Fruit fly (Drosophila melanogaster) whole organism, embryonic: ENCODE data around the gene CG9590.

Source experiments
- CG14667 ChIP-seq: fragments of 200-800 bp; sonication (Bioruptor generic); IDR thresholded peaks from 2 replicates; pipeline ENCODE4 v1.3.6; 2022; ENCODE audit warnings: missing biosample characterization, missing genetic modification characterization
- CG15269 ChIP-seq: fragments of 200-800 bp; sonication (Bioruptor generic); optimal IDR thresholded peaks from 2 replicates; lab custom pipeline; 2018; ENCODE audit warnings: missing biosample characterization, mild to moderate bottlenecking, missing genetic modification characterization, moderate library complexity
- CG16863 ChIP-seq: fragments of 200-800 bp; sonication (Bioruptor generic); optimal IDR thresholded peaks from 3 replicates; lab custom pipeline; 2016; ENCODE audit warnings: missing biosample characterization, missing genetic modification characterization
- CG2199 ChIP-seq: fragments of 200-800 bp; sonication (Bioruptor generic); IDR thresholded peaks from 3 replicates; pipeline ENCODE4 v1.3.6; 2022; ENCODE audit warnings: missing biosample characterization, missing genetic modification characterization
- CG30431 ChIP-seq: fragments of 200-800 bp; sonication (Bioruptor generic); optimal IDR thresholded peaks from 2 replicates; lab custom pipeline; 2017; ENCODE audit warnings: missing biosample characterization, missing genetic modification characterization
- CG3065 ChIP-seq: fragments of 200-800 bp; sonication (Bioruptor generic); optimal IDR thresholded peaks from 2 replicates; lab custom pipeline; 2016; ENCODE audit warnings: missing biosample characterization, missing genetic modification characterization
- CG3281 ChIP-seq: fragments of 200-800 bp; sonication (Bioruptor generic); optimal IDR thresholded peaks from 3 replicates; lab custom pipeline; 2017; ENCODE audit warnings: missing biosample characterization, mild to moderate bottlenecking, missing genetic modification characterization
- CG3847 ChIP-seq: fragments of 200-800 bp; sonication (Bioruptor generic); IDR thresholded peaks from 2 replicates; pipeline ENCODE4 v1.3.6; 2022; ENCODE audit warnings: missing biosample characterization, missing genetic modification characterization
- CG4360 ChIP-seq: fragments of 200-800 bp; sonication (Bioruptor generic); IDR thresholded peaks from 2 replicates; pipeline ENCODE4 v1.3.6; 2022; ENCODE audit warnings: missing biosample characterization, missing genetic modification characterization
- CG4404 ChIP-seq: fragments of 200-800 bp; sonication (Bioruptor generic); IDR thresholded peaks from 2 replicates; pipeline ENCODE4 v1.3.6; 2022; ENCODE audit warnings: missing biosample characterization, missing genetic modification characterization
- CG4730 ChIP-seq: fragments of 200-800 bp; sonication (Bioruptor generic); IDR thresholded peaks from 2 replicates; pipeline ENCODE4 v1.3.6; 2022; ENCODE audit warnings: missing biosample characterization, missing genetic modification characterization
- CG4854 ChIP-seq: fragments of 200-800 bp; sonication (Bioruptor generic); optimal IDR thresholded peaks from 2 replicates; lab custom pipeline; 2016; ENCODE audit warnings: missing biosample characterization, missing genetic modification characterization, inconsistent platforms
- CG7839 ChIP-seq: fragments of 200-800 bp; sonication (Bioruptor generic); optimal IDR thresholded peaks from 3 replicates; lab custom pipeline; 2018; ENCODE audit warnings: missing biosample characterization, mild to moderate bottlenecking, missing genetic modification characterization, moderate library complexity
- CG8359 ChIP-seq: fragments of 200-800 bp; sonication (Bioruptor generic); optimal IDR thresholded peaks from 2 replicates; lab custom pipeline; 2017; ENCODE audit warnings: missing biosample characterization, mild to moderate bottlenecking, missing genetic modification characterization, borderline replicate concordance
- CG9215 ChIP-seq: fragments of 200-800 bp; sonication (Bioruptor generic); IDR thresholded peaks from 2 replicates; pipeline ENCODE4 v1.3.6; 2022; ENCODE audit warnings: missing biosample characterization, missing genetic modification characterization
- CG9437 ChIP-seq: fragments of 200-800 bp; sonication (Bioruptor generic); optimal IDR thresholded peaks from 2 replicates; lab custom pipeline; 2018; ENCODE audit warnings: missing biosample characterization, mild to moderate bottlenecking, missing genetic modification characterization
- CG9797 ChIP-seq: fragments of 200-800 bp; sonication (Bioruptor generic); optimal IDR thresholded peaks from 3 replicates; lab custom pipeline; 2018; ENCODE audit warnings: missing biosample characterization, mild to moderate bottlenecking, missing genetic modification characterization
- Deaf1 ChIP-seq: fragments of 200-800 bp; optimal IDR thresholded peaks from 3 replicates; lab custom pipeline; 2019; ENCODE audit warnings: missing biosample characterization, mild to moderate bottlenecking, missing genetic modification characterization, moderate library complexity
- Doc2 ChIP-seq: fragments of 200-800 bp; sonication (Bioruptor generic); IDR thresholded peaks from 2 replicates; pipeline ENCODE4 v1.3.6; 2022; ENCODE audit warnings: missing biosample characterization, missing genetic modification characterization
- Elba2 ChIP-seq: fragments of 200-800 bp; sonication (Bioruptor generic); optimal IDR thresholded peaks from 3 replicates; lab custom pipeline; 2016; ENCODE audit warnings: missing biosample characterization, missing genetic modification characterization
- HLH4C ChIP-seq: fragments of 200-800 bp; sonication (Bioruptor generic); IDR thresholded peaks from 3 replicates; pipeline ENCODE4 v1.3.6; 2022; ENCODE audit warnings: missing biosample characterization, missing genetic modification characterization; ENCODE audit not compliant: partially characterized antibody
- Hmr ChIP-seq: fragments of 200-800 bp; sonication (Bioruptor generic); optimal IDR thresholded peaks from 3 replicates; lab custom pipeline; 2017; ENCODE audit warnings: mild to moderate bottlenecking, missing biosample characterization, missing genetic modification reagents, missing genetic modification characterization
- Max ChIP-seq: fragments of 200-800 bp; sonication (Bioruptor generic); optimal IDR thresholded peaks from 2 replicates; lab custom pipeline; 2016; ENCODE audit warnings: missing biosample characterization, mild to moderate bottlenecking, missing genetic modification characterization
- Meics ChIP-seq: fragments of 200-800 bp; sonication (Bioruptor generic); optimal IDR thresholded peaks from 2 replicates; lab custom pipeline; 2017; ENCODE audit warnings: missing biosample characterization, mild to moderate bottlenecking, missing genetic modification characterization
- NK7.1 ChIP-seq: fragments of 200-800 bp; sonication (Bioruptor generic); optimal IDR thresholded peaks from 3 replicates; lab custom pipeline; 2016; ENCODE audit warnings: missing biosample characterization, missing genetic modification characterization
- Nf-YC ChIP-seq: fragments of 200-800 bp; optimal IDR thresholded peaks from 3 replicates; lab custom pipeline; 2019; ENCODE audit warnings: missing biosample characterization, mild to moderate bottlenecking, missing genetic modification characterization, moderate library complexity
- Opbp ChIP-seq: fragments of 200-800 bp; sonication (Bioruptor generic); IDR thresholded peaks from 3 replicates; pipeline ENCODE4 v1.3.6; 2022; ENCODE audit warnings: missing biosample characterization, missing genetic modification characterization; ENCODE audit not compliant: partially characterized antibody
- Side ChIP-seq: fragments of 200-800 bp; sonication (Bioruptor generic); optimal IDR thresholded peaks from 2 replicates; lab custom pipeline; 2016; ENCODE audit warnings: missing biosample characterization, missing genetic modification characterization
- Sin3A ChIP-seq: fragments of >200 bp; optimal IDR thresholded peaks from 2 replicates; lab custom pipeline; 2018
- Sox100B ChIP-seq: fragments of 200-800 bp; sonication (Bioruptor generic); optimal IDR thresholded peaks from 3 replicates; lab custom pipeline; 2018; ENCODE audit warnings: missing biosample characterization, mild to moderate bottlenecking, missing genetic modification characterization
- Vsx1 ChIP-seq: fragments of 200-800 bp; sonication (Bioruptor generic); optimal IDR thresholded peaks from 2 replicates; lab custom pipeline; 2017; ENCODE audit warnings: missing biosample characterization, mild to moderate bottlenecking, missing genetic modification characterization, missing genetic modification reagents
- amos ChIP-seq: fragments of 200-800 bp; sonication (Bioruptor generic); IDR thresholded peaks from 2 replicates; pipeline ENCODE4 v1.3.6; 2022; ENCODE audit warnings: missing biosample characterization, missing genetic modification characterization; ENCODE audit not compliant: partially characterized antibody
- corto ChIP-seq: fragments of 200-800 bp; sonication (Bioruptor generic); optimal IDR thresholded peaks from 2 replicates; lab custom pipeline; 2016; ENCODE audit warnings: missing biosample characterization, mild to moderate bottlenecking, missing genetic modification characterization, moderate library complexity
- dimm ChIP-seq: fragments of 200-800 bp; sonication (Bioruptor generic); IDR thresholded peaks from 2 replicates; pipeline ENCODE4 v1.3.6; 2022; ENCODE audit warnings: missing biosample characterization, missing genetic modification characterization
- disco-r ChIP-seq: fragments of 200-800 bp; sonication (Bioruptor generic); optimal IDR thresholded peaks from 2 replicates; lab custom pipeline; 2016; ENCODE audit warnings: missing biosample characterization, missing genetic modification characterization
- ewg ChIP-seq: fragments of 200-800 bp; sonication (Bioruptor generic); optimal IDR thresholded peaks from 3 replicates; lab custom pipeline; 2017; ENCODE audit warnings: mild to moderate bottlenecking, missing biosample characterization, missing genetic modification reagents, missing genetic modification characterization
- h ChIP-seq: fragments of >200 bp; optimal IDR thresholded peaks from 2 replicates; lab custom pipeline; 2017
- hkb ChIP-seq, 2 experiments: fragments of 200-800 bp in 1 of 2; fragments of >200 bp in 1 of 2; sonication (Bioruptor generic) in 1 of 2; IDR thresholded peaks in 1 of 2; optimal IDR thresholded peaks in 1 of 2; 2 replicates each; pipeline versions ENCODE4 v1.3.6 to Lab custom; 2017 to 2022; ENCODE audit warnings: missing biosample characterization in 1 of 2, missing genetic modification characterization in 1 of 2
- ind ChIP-seq: fragments of 200-800 bp; sonication (Bioruptor generic); optimal IDR thresholded peaks from 3 replicates; lab custom pipeline; 2016; ENCODE audit warnings: missing biosample characterization, missing genetic modification characterization
- insv ChIP-seq, 2 experiments: fragments of 200-800 bp; sonication (Bioruptor generic); optimal IDR thresholded peaks; 3 replicates each; lab custom pipeline; 2016 to 2018; ENCODE audit warnings: missing biosample characterization in 2 of 2, missing genetic modification characterization in 2 of 2
- lilli ChIP-seq: fragments of 200-800 bp; sonication (Bioruptor generic); optimal IDR thresholded peaks from 3 replicates; lab custom pipeline; 2016; ENCODE audit warnings: missing biosample characterization, missing genetic modification characterization
- odd ChIP-seq: fragments of 200-800 bp; sonication (Bioruptor generic); optimal IDR thresholded peaks from 2 replicates; lab custom pipeline; 2017; ENCODE audit warnings: missing biosample characterization, mild to moderate bottlenecking, missing genetic modification characterization
- pan ChIP-seq, 4 experiments: fragments of >200 bp in 3 of 4; fragments of 200-800 bp in 1 of 4; sonication (Bioruptor generic) in 1 of 4; optimal IDR thresholded peaks in 3 of 4; IDR thresholded peaks in 1 of 4; 2 replicates each; pipeline versions ENCODE4 v1.3.6 to Lab custom; 2017 to 2022; ENCODE audit warnings: missing biosample characterization in 2 of 4, missing genetic modification characterization in 2 of 4, mixed read lengths in 1 of 4
- pb ChIP-seq: fragments of 200-800 bp; sonication (Bioruptor generic); optimal IDR thresholded peaks from 3 replicates; lab custom pipeline; 2016; ENCODE audit warnings: missing biosample characterization, missing genetic modification characterization
- phol ChIP-seq: fragments of 200-800 bp; sonication (Bioruptor generic); optimal IDR thresholded peaks from 3 replicates; lab custom pipeline; 2018; ENCODE audit warnings: missing biosample characterization, mild to moderate bottlenecking, missing genetic modification characterization, moderate library complexity
- pzg ChIP-seq: fragments of 200-800 bp; sonication (Bioruptor generic); optimal IDR thresholded peaks from 3 replicates; lab custom pipeline; 2018; ENCODE audit warnings: missing biosample characterization, mild to moderate bottlenecking, missing genetic modification characterization, moderate library complexity
- run ChIP-seq: fragments of 200-800 bp; sonication (Bioruptor generic); optimal IDR thresholded peaks from 3 replicates; lab custom pipeline; 2018; ENCODE audit warnings: missing biosample characterization, mild to moderate bottlenecking, missing genetic modification characterization
- schlank ChIP-seq: fragments of 200-800 bp; sonication (Bioruptor generic); optimal IDR thresholded peaks from 2 replicates; lab custom pipeline; 2018; ENCODE audit warnings: missing biosample characterization, mild to moderate bottlenecking, missing genetic modification characterization
- scrt ChIP-seq: fragments of 200-800 bp; sonication (Bioruptor generic); optimal IDR thresholded peaks from 2 replicates; lab custom pipeline; 2018; ENCODE audit warnings: missing biosample characterization, mild to moderate bottlenecking, missing genetic modification characterization, moderate library complexity
- zen ChIP-seq: fragments of 200-800 bp; sonication (Bioruptor generic); optimal IDR thresholded peaks from 3 replicates; lab custom pipeline; 2018; ENCODE audit warnings: missing biosample characterization, mild to moderate bottlenecking, missing genetic modification characterization, moderate library complexity

CG9590 gene

DNA sequence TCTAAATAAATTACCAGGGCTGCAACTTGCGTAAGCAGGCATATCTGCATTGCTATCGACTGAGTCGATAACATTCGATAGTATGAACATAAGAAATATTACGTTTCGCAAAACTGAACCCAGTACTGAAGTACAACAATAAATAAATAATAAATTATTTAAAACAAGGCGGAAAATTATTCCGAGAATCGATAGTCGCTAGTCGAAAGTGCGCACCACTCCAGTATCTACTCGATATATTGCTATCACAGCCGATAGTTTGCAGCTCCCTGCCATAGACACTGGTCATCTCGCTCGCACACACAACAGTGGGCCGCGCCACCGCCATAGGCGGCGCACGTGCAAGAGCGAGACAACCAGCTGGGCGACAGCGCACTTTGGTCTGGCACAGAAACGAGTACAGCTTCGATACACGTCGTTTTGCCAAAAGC lies 6.9 kb downstream of the CG9590 start, which contains the start of gene nsl1 (continued):
- TF ChIP-seq CG9797 (peak; percentile 54), h (lab: Kevin White, UChicago) (no peak), phol (tag; lab: Kevin White, UChicago) (peak; percentile 62), Vsx1 (GFP tag; lab: Kevin White, UChicago) (peak; percentile 7), NK7.1 (no peak), corto (peak; percentile 73), Hmr (peak; percentile 50), insv (GFP tag; optimal IDR thresholded peaks at IDR 0.05; lab: Kevin White, UChicago) (peak in 1 of 2 experiments; percentile 17), ind (GFP tag; lab: Kevin White, UChicago) (peak; percentile 32), scrt (GFP tag; lab: Kevin White, UChicago) (no peak), hkb (optimal IDR thresholded peaks at IDR 0.05; lab: Kevin White, UChicago) (peak; percentile 67), hkb (GFP tag; IDR thresholded peaks at IDR 0.05; lab: Robert Waterston, UW) (0 out of 2 replicates have a peak, but pooled peaks have one; percentile 11), pan (optimal IDR thresholded peaks at IDR 0.05; lab: Kevin White, UChicago) (no peak), pan (GFP tag; optimal IDR thresholded peaks at IDR 0.05 in 1 of 2, IDR thresholded peaks at IDR 0.05 in 1 of 2) (peak in 1 of 2 experiments; percentile 41), schlank (tag; lab: Kevin White, UChicago) (no peak), Nf-YC (peak; percentile 78), odd (GFP tag; lab: Kevin White, UChicago) (no peak), Side (no peak), Deaf1 (peak; percentile 78), CG3847 (GFP tag; lab: Robert Waterston, UW) (peak; percentile 62), Meics (GFP tag; lab: Kevin White, UChicago) (peak; percentile 9), amos (GFP tag; lab: Robert Waterston, UW) (peak; percentile 97), Max (peak; percentile 41), pzg (GFP tag; lab: Kevin White, UChicago) (peak; percentile 93), CG4360 (GFP tag; lab: Robert Waterston, UW) (no peak), ewg (GFP tag; lab: Kevin White, UChicago) (peak; percentile 89), HLH4C (peak; percentile 96), disco-r (GFP tag; lab: Kevin White, UChicago) (no peak), dimm (GFP tag; lab: Robert Waterston, UW) (no peak), Doc2 (GFP tag; lab: Robert Waterston, UW) (no peak), CG3281 (GFP tag; lab: Kevin White, UChicago) (peak; percentile 33), Sin3A (peak; percentile 80), lilli (GFP tag; lab: Kevin White, UChicago) (peak; percentile 43), CG4730 (GFP tag; lab: Robert Waterston, UW) (no peak), CG3065 (GFP tag; lab: Kevin White, UChicago) (peak; percentile 16), CG8359 (GFP tag; lab: Kevin White, UChicago) (no peak), CG2199 (GFP tag; lab: Robert Waterston, UW) (0 out of 3 replicates have a peak, but pooled peaks have one; percentile 44), CG7839 (tag; lab: Kevin White, UChicago) (peak; percentile 21), CG4854 (no peak), CG9215 (GFP tag; lab: Robert Waterston, UW) (peak; percentile 48), CG4404 (peak; percentile 38; the same call in 1 of the 2 replicates), CG30431 (GFP tag; lab: Kevin White, UChicago) (no peak), run (tag; lab: Kevin White, UChicago) (no peak), CG15269 (peak; percentile 18), CG9437 (GFP tag; lab: Kevin White, UChicago) (peak; percentile 64), CG16863 (GFP tag; lab: Kevin White, UChicago) (peak; percentile 78), Opbp (peak; percentile 96), Sox100B (no peak), zen (peak; percentile 72), Elba2 (peak; percentile 19), CG14667 (0 out of 2 replicates have a peak, but pooled peaks have one; percentile 11), pb (GFP tag; lab: Kevin White, UChicago) (no peak)
